Fruit fly (Drosophila melanogaster): ENCODE measurements around the gene CG6753.

The CG6753 gene

DNA sequence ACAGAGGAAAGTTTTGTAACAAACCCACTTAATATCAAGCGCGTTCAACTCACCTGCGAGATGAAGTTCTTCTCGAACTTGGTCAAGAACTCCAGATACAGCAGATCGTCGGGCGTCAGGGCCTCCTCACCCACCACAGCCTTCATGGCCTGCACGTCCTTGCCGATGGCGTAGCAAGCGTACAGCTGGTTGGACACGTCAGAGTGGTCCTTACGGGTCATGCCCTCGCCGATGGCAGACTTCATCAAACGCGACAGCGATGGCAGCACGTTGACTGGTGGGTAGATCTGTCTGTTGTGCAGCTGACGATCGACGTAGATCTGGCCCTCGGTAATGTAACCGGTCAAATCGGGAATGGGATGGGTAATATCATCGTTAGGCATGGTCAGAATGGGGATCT is 17.4 kb downstream of the CG6753 start:
- TF ChIP-seq CG12605 (GFP tag; IDR thresholded peaks at IDR 0.05) (no peak), CG17806 (tag; optimal IDR thresholded peaks at IDR 0.05) (no peak), CG8301 (tag; optimal IDR thresholded peaks at IDR 0.05) (no peak), Pif1B (GFP tag; optimal IDR thresholded peaks at IDR 0.05) (no peak), Ets98B (GFP tag; IDR thresholded peaks at IDR 0.05) (no peak), D1 (tag; optimal IDR thresholded peaks at IDR 0.05) (no peak), CG8159 (tag; optimal IDR thresholded peaks at IDR 0.05) (no peak), Pif1A (GFP tag; optimal IDR thresholded peaks at IDR 0.05) (no peak)

DNA sequence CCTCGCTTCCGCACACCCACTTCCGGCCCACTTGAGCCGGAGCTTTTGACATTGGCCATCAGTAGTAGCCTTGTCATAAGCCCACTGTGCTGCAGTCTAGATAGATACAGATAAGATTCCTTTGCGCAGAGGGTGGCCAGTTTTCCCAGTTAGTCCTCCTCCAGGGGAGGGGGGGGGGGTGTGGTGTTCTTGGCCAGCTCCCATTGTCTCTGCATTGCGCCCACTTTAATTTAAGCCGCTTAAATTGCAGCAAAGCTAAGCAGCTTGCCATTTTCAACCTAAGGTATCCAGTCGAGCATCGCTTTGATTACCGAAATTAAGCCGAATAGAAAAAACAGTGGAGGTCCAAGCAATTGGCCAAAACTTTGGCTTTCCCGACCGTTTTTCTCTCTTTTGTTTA is 19.5 kb downstream of the CG6753 start:
- TF ChIP-seq Snoo (tag; optimal IDR thresholded peaks at IDR 0.05) (no peak), CG10348 (GFP tag; IDR thresholded peaks at IDR 0.05) (no peak), Pif1A (GFP tag; optimal IDR thresholded peaks at IDR 0.05) (no peak), CG34367 (tag; optimal IDR thresholded peaks at IDR 0.05) (no peak), rn (GFP tag; IDR thresholded peaks at IDR 0.05) (no peak), CG8159 (tag; optimal IDR thresholded peaks at IDR 0.05) (no peak), CG12605 (GFP tag; IDR thresholded peaks at IDR 0.05) (no peak)

DNA sequence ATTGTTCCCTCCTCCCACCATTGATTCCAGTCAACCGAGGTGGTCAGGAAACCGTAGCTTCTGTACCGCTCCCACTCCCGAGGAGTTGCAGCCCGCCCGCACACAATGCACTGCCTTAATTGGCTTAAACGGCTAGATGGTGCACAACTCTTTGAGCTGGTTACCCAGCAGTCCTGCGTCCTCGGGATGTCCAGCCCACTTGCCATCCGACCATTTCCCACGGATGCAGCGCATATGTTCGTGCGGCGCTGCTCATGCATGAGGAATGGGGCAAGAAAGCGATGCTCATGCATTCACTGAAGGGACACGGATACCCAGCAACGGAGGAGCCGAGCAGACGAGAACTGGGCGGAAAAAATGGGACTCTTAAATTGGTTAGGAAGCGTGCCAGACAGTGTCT is 26.7 kb downstream of the CG6753 start:
- TF ChIP-seq Snoo (tag; optimal IDR thresholded peaks at IDR 0.05) (no peak), CG15710 (tag; optimal IDR thresholded peaks at IDR 0.05) (no peak), CG12605 (GFP tag; IDR thresholded peaks at IDR 0.05) (no peak), CG14655 (GFP tag; optimal IDR thresholded peaks at IDR 0.05) (no peak), CG32121 (GFP tag; IDR thresholded peaks at IDR 0.05) (no peak), CG34367 (tag; optimal IDR thresholded peaks at IDR 0.05) (no peak), D1 (tag; optimal IDR thresholded peaks at IDR 0.05) (no peak), CG8159 (tag; optimal IDR thresholded peaks at IDR 0.05) (no peak), EcR (GFP tag; optimal IDR thresholded peaks at IDR 0.05) (no peak), Ets98B (GFP tag; IDR thresholded peaks at IDR 0.05) (no peak), CG10348 (GFP tag; IDR thresholded peaks at IDR 0.05) (no peak), CG17806 (tag; optimal IDR thresholded peaks at IDR 0.05) (no peak), CG8301 (tag; optimal IDR thresholded peaks at IDR 0.05) (no peak), rn (GFP tag; IDR thresholded peaks at IDR 0.05) (no peak), fd96Ca (GFP tag; IDR thresholded peaks at IDR 0.05) (no peak), CG9948 (tag; optimal IDR thresholded peaks at IDR 0.05) (no peak), CG4496 (GFP tag; IDR thresholded peaks at IDR 0.05) (no peak)

DNA sequence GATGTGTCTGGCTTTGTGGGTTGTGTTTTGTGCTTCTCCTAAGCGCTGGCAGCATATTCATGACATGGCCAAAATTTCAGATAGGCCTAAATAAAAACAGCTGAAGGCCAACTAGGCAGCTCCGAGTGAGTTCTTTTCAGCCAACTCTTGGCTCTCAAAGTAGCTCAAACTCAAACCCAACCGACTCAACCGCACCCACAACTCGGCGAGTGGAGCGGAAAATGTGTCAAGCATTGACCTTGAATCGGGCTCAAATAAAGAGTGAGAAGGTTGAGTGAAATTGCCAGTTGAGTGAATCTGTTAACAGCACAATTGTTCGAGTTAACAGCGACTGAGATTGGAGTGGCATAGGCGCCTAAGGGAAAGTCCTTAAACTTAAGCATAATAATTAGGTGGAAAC is 30.3 kb downstream of the CG6753 start:
- TF ChIP-seq CG9948 (tag; optimal IDR thresholded peaks at IDR 0.05) (no peak), CG13204 (GFP tag; optimal IDR thresholded peaks at IDR 0.05) (no peak), CG4496 (GFP tag; IDR thresholded peaks at IDR 0.05) (no peak), CG8159 (tag; optimal IDR thresholded peaks at IDR 0.05) (no peak), CG12605 (GFP tag; IDR thresholded peaks at IDR 0.05) (no peak), EcR (GFP tag; optimal IDR thresholded peaks at IDR 0.05) (no peak), CG32121 (GFP tag; IDR thresholded peaks at IDR 0.05) (no peak), fd96Ca (GFP tag; IDR thresholded peaks at IDR 0.05) (no peak), CG15710 (tag; optimal IDR thresholded peaks at IDR 0.05) (no peak), D1 (tag; optimal IDR thresholded peaks at IDR 0.05) (no peak), CG17806 (tag; optimal IDR thresholded peaks at IDR 0.05) (no peak), CG34367 (tag; optimal IDR thresholded peaks at IDR 0.05) (no peak), CG10348 (GFP tag; IDR thresholded peaks at IDR 0.05) (no peak), Snoo (tag; optimal IDR thresholded peaks at IDR 0.05) (no peak), Ets98B (GFP tag; IDR thresholded peaks at IDR 0.05) (no peak), CG14655 (GFP tag; optimal IDR thresholded peaks at IDR 0.05) (no peak)

DNA sequence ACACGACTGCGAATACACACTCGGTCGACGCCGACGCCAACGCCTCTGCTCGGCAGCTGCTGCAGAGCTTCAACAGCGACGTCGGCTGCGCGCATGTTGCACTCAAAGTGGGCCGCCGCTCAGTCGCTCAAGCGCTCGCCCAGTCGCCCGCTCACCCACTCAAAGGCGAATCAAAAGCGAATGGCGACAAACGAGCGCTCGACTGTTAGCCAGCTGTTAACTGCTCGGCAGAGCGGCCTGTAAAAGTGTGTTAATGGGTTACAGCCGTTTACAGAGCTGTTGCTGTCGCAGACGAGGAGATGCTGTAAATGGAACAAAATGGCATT is 46.4 kb downstream of the CG6753 start:
- TF ChIP-seq fd96Ca (GFP tag; IDR thresholded peaks at IDR 0.05) (no peak), Pif1A (GFP tag; optimal IDR thresholded peaks at IDR 0.05) (no peak), CG15710 (tag; optimal IDR thresholded peaks at IDR 0.05) (no peak), CG13204 (GFP tag; optimal IDR thresholded peaks at IDR 0.05) (no peak), CG12605 (GFP tag; IDR thresholded peaks at IDR 0.05) (no peak), CG9948 (tag; optimal IDR thresholded peaks at IDR 0.05) (no peak), EcR (GFP tag; optimal IDR thresholded peaks at IDR 0.05) (no peak), CG8159 (tag; optimal IDR thresholded peaks at IDR 0.05) (no peak), CG14655 (GFP tag; optimal IDR thresholded peaks at IDR 0.05) (no peak), Ets98B (GFP tag; IDR thresholded peaks at IDR 0.05) (no peak)

DNA sequence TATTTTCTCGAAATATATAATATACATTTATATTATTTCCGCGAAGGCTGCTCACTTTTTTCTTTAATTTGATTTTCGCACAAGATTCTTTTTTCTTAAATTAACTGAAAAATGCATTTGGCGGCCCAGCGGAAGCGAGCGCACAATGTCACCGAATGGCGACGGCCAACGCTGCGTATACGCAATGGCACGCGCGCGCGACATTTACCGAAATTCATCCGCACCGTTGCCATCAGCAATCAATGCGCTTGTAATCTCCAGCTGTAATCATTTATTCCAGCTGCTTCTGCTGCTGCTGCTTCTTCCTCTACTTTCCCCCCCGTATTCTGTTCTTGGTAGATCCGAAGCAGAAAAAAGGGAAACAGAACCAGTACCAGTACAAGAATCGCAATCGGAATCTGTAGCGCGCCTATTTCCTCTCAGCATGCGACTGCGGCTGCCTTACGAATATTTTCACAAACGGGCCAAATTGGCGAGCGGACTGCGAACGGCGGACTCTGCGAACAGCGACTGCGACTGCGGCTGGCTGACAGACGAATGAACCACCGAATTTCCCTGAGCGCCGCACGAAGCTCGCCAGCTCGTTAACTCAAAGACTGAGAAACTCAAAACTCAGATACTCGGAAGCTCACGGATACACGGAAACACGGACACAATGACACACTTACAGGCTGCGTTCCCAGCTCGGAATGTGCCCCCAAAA is 46.9 kb downstream of the CG6753 start, which contains the start of gene Octbeta2R:
Gene Octbeta2R, minus strand, starts transcription at position 539 of the 703 bp plus-strand sequence.
- 0 out of 3 replicates have a peak, but pooled peaks have one; percentile 15 for TF ChIP-seq CG4496 (GFP tag; IDR thresholded peaks at IDR 0.05)
- TF ChIP-seq rn (GFP tag; IDR thresholded peaks at IDR 0.05): no peak

DNA sequence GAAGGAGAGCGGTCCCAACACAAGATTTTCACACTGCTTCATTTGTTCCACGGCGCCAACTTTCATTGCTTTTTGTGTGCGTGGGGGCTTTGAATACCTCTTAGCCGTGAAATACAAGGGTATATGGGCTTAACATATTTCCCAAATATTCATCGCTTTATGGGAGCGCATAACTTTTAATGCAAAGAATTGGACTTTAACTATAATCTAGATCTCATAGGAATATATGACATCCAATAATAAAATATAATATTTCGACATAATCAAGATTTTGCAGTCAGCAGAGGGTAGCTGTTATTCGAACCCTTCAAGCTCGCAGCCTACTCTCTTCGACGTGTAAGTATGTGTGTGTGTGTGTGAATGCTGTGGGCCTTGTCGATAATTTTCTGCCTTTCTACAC is 50.6 kb downstream of the CG6753 start:
- no peak for TF ChIP-seq CG8301 (tag; optimal IDR thresholded peaks at IDR 0.05)
- TF ChIP-seq Snoo (tag; optimal IDR thresholded peaks at IDR 0.05): no peak
- TF ChIP-seq CG15710 (tag; optimal IDR thresholded peaks at IDR 0.05): no peak
- TF ChIP-seq fd96Ca (GFP tag; IDR thresholded peaks at IDR 0.05): no peak
- TF ChIP-seq rn (GFP tag; IDR thresholded peaks at IDR 0.05): no peak
- no peak for TF ChIP-seq CG12605 (GFP tag; IDR thresholded peaks at IDR 0.05)
- no peak for TF ChIP-seq CG32121 (GFP tag; IDR thresholded peaks at IDR 0.05)
- no peak for TF ChIP-seq CG34367 (tag; optimal IDR thresholded peaks at IDR 0.05)
- no peak for TF ChIP-seq gl (tag; optimal IDR thresholded peaks at IDR 0.05)
- no peak for TF ChIP-seq CG10348 (GFP tag; IDR thresholded peaks at IDR 0.05)
- TF ChIP-seq CG8159 (tag; optimal IDR thresholded peaks at IDR 0.05): no peak
- no peak for TF ChIP-seq CG17806 (tag; optimal IDR thresholded peaks at IDR 0.05)
- TF ChIP-seq CG4496 (GFP tag; IDR thresholded peaks at IDR 0.05): no peak
- TF ChIP-seq CG13204 (GFP tag; optimal IDR thresholded peaks at IDR 0.05): no peak
- no peak for TF ChIP-seq EcR (GFP tag; optimal IDR thresholded peaks at IDR 0.05)
- TF ChIP-seq CG14655 (GFP tag; optimal IDR thresholded peaks at IDR 0.05): no peak
- TF ChIP-seq Pif1B (GFP tag; optimal IDR thresholded peaks at IDR 0.05): no peak
- TF ChIP-seq CG9948 (tag; optimal IDR thresholded peaks at IDR 0.05): no peak
- TF ChIP-seq Pif1A (GFP tag; optimal IDR thresholded peaks at IDR 0.05): no peak
